Fruit fly (Drosophila melanogaster): ENCODE data around the gene CG9578.
A peak's percentile ranks its signal among the peaks of the same experiment; 100 is the strongest.

The CG9578 gene

DNA sequence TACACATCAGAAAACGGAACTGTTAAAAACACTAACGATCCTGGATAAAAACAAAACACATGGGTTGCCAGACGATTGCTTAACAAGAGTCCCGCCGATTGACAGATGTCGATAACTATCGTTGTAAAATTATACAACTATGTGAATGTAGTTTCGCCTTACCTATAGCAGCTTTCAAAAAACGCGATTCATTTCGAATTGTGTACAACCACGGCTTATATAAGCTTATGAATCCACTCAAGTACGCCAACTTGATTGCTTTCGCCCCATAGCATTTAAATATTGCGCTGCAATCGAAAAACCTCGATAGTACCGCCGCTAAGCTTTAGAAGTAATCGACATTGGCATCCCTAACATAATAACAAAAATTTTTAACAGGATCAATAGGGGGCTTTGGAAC lies at the start of gene CG9578, which contains the start of gene CG9581 (continued):
- TF ChIP-seq CG2116 (GFP tag; optimal IDR thresholded peaks at IDR 0.05) (peak; percentile 83), cwo (GFP tag; optimal IDR thresholded peaks at IDR 0.05) (no peak), stwl (tag; optimal IDR thresholded peaks at IDR 0.05) (peak; percentile 44), CTCF (GFP tag; optimal IDR thresholded peaks at IDR 0.05) (no peak), bbx (GFP tag; IDR thresholded peaks at IDR 0.05; ENCODE audit: partially characterized antibody) (peak; percentile 48), wek (GFP tag; optimal IDR thresholded peaks at IDR 0.05) (no peak), CG2129 (GFP tag; IDR thresholded peaks at IDR 0.05; ENCODE audit: partially characterized antibody) (peak; percentile 75), tio (GFP tag; optimal IDR thresholded peaks at IDR 0.05) (no peak), CG4328 (GFP tag; optimal IDR thresholded peaks at IDR 0.05) (no peak), CG2199 (GFP tag; IDR thresholded peaks at IDR 0.05) (no peak), Tbp (GFP tag; optimal IDR thresholded peaks at IDR 0.05) (no peak), sr (GFP tag; IDR thresholded peaks at IDR 0.05) (no peak), CG15073 (GFP tag; optimal IDR thresholded peaks at IDR 0.05) (no peak), Dip3 (GFP tag; optimal IDR thresholded peaks at IDR 0.05) (no peak), chn (GFP tag; optimal IDR thresholded peaks at IDR 0.05) (no peak), Doc2 (GFP tag; IDR thresholded peaks at IDR 0.05) (no peak), Dp (GFP tag; optimal IDR thresholded peaks at IDR 0.05) (peak; percentile 78), CG9727 (GFP tag; optimal IDR thresholded peaks at IDR 0.05) (no peak), Optix (GFP tag; IDR thresholded peaks at IDR 0.05) (no peak), Dip2 (GFP tag; IDR thresholded peaks at IDR 0.05) (no peak), YL-1 (GFP tag; optimal IDR thresholded peaks at IDR 0.05) (no peak), CrebB (tag; optimal IDR thresholded peaks at IDR 0.05) (no peak), bsh (GFP tag; optimal IDR thresholded peaks at IDR 0.05) (no peak), CG9817 (tag; optimal IDR thresholded peaks at IDR 0.05) (no peak), CG17359 (tag; optimal IDR thresholded peaks at IDR 0.05) (no peak), Gug (GFP tag; IDR thresholded peaks at IDR 0.05) (no peak), CG12659 (GFP tag; optimal IDR thresholded peaks at IDR 0.05) (peak; percentile 16), ara (GFP tag; IDR thresholded peaks at IDR 0.05) (no peak), disco-r (GFP tag; optimal IDR thresholded peaks at IDR 0.05) (no peak), CG7963 (GFP tag; IDR thresholded peaks at IDR 0.05; ENCODE audit: partially characterized antibody) (peak; percentile 15; the same call in 1 of the 3 replicates), CG34422 (GFP tag; IDR thresholded peaks at IDR 0.05) (no peak), CG7271 (tag; optimal IDR thresholded peaks at IDR 0.05) (no peak), danr (GFP tag; IDR thresholded peaks at IDR 0.05) (no peak), CG6791 (GFP tag; IDR thresholded peaks at IDR 0.05; ENCODE audit: partially characterized antibody) (peak; percentile 68), chinmo (GFP tag; IDR thresholded peaks at IDR 0.05; ENCODE audit: partially characterized antibody) (peak; percentile 78; the same call in 1 of the 4 replicates), CG17385 (GFP tag; optimal IDR thresholded peaks at IDR 0.05) (no peak), klu (GFP tag; IDR thresholded peaks at IDR 0.05) (no peak), unc-4 (GFP tag; IDR thresholded peaks at IDR 0.05; ENCODE audit: partially characterized antibody) (peak; percentile 85), E2f2 (GFP tag; IDR thresholded peaks at IDR 0.05) (peak; percentile 90), her (GFP tag; optimal IDR thresholded peaks at IDR 0.05) (no peak), CG7556 (GFP tag; optimal IDR thresholded peaks at IDR 0.05) (no peak), CG30020 (tag; optimal IDR thresholded peaks at IDR 0.05) (peak; percentile 54), Nf-YC (tag; optimal IDR thresholded peaks at IDR 0.05) (peak; percentile 6), croc (GFP tag; conservative IDR thresholded peaks at IDR 0.05) (no peak), sob (GFP tag; IDR thresholded peaks at IDR 0.05) (no peak), CG3726 (GFP tag; IDR thresholded peaks at IDR 0.05) (no peak), CG11085 (GFP tag; IDR thresholded peaks at IDR 0.05) (no peak), ci (GFP tag; IDR thresholded peaks at IDR 0.05) (no peak), Xrp1 (GFP tag; IDR thresholded peaks at IDR 0.05) (no peak), gsb (GFP tag; IDR thresholded peaks at IDR 0.05) (no peak), dan (GFP tag; IDR thresholded peaks at IDR 0.05) (no peak), slp2 (GFP tag; optimal IDR thresholded peaks at IDR 0.05) (no peak), Sin3A (optimal IDR thresholded peaks at IDR 0.05) (peak; percentile 75)
